Fruit fly (Drosophila melanogaster): ENCODE results near the gene CG10154.

DNA sequence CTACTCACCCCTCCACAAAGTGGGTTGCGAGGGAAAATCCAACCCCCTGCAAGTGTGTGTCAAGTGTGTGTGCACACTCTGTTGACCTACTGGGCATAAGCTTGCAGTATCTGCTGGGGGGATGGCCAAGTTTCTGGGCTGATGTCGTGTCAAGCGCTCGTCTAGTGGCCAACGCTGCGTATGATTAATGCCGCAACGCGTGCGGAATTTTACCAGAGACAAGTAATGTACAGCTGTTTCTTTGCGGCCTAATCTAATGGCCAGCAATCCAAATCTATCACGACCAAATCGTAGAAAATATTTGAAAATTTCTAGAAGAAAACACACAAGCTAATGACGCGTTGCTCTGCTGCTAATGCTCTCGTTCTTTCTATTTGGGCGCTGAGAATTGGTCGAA is 42.3 kb upstream of the CG10154 start:
- TF ChIP-seq Doc2 (GFP tag; IDR thresholded peaks at IDR 0.05), result no peak
- TF ChIP-seq Ada2b (GFP tag; IDR thresholded peaks at IDR 0.05), result no peak
- TF ChIP-seq CG1603 (tag; optimal IDR thresholded peaks at IDR 0.05), result no peak
- TF ChIP-seq CG8924 (tag; optimal IDR thresholded peaks at IDR 0.05), result no peak
- TF ChIP-seq CTCF (GFP tag; optimal IDR thresholded peaks at IDR 0.05), result no peak
- TF ChIP-seq CG9932 (GFP tag; IDR thresholded peaks at IDR 0.05), result no peak
- no peak for TF ChIP-seq E2f1 (GFP tag; IDR thresholded peaks at IDR 0.05)
